Fruit fly (Drosophila melanogaster): ENCODE results near the gene Hsc20.

The Hsc20 gene

dm6 chr3L:16228659-16229205 is 4.2 kb upstream of the Hsc20 start, which contains the start of gene Tmx3 (continued):
- TF ChIP-seq CG7963 (GFP tag; IDR thresholded peaks at IDR 0.05; ENCODE audit: partially characterized antibody): no peak
- no peak for TF ChIP-seq eve (GFP tag; optimal IDR thresholded peaks at IDR 0.05)
- TF ChIP-seq fu2 (GFP tag; optimal IDR thresholded peaks at IDR 0.05): peak; percentile 44
- peak; percentile 92 for TF ChIP-seq stc (GFP tag; IDR thresholded peaks at IDR 0.05)
- TF ChIP-seq CG8290 (GFP tag; optimal IDR thresholded peaks at IDR 0.05): peak; percentile 83
- TF ChIP-seq CG8290 (tag; optimal IDR thresholded peaks at IDR 0.05): peak in 1 of 2 experiments; percentile 19
- TF ChIP-seq row (GFP tag; IDR thresholded peaks at IDR 0.05): peak; percentile 94
- peak; percentile 86 for TF ChIP-seq CG14667 (GFP tag; IDR thresholded peaks at IDR 0.05)
- TF ChIP-seq danr (GFP tag; IDR thresholded peaks at IDR 0.05): peak; percentile 77
- TF ChIP-seq ERR (GFP tag; optimal IDR thresholded peaks at IDR 0.05): no peak
- peak; percentile 88 for TF ChIP-seq CG4730 (GFP tag; IDR thresholded peaks at IDR 0.05)
- no peak for TF ChIP-seq ab (GFP tag; optimal IDR thresholded peaks at IDR 0.05)
- TF ChIP-seq CG8765 (GFP tag; IDR thresholded peaks at IDR 0.05): peak; percentile 77
- TF ChIP-seq chinmo (GFP tag; IDR thresholded peaks at IDR 0.05; ENCODE audit: partially characterized antibody): no peak
- TF ChIP-seq CG13287 (GFP tag; IDR thresholded peaks at IDR 0.05; ENCODE audit: partially characterized antibody): peak; percentile 17; the same call in 1 of the 2 replicates
- TF ChIP-seq CG10321 (GFP tag; IDR thresholded peaks at IDR 0.05): peak; percentile 55; the same call in 1 of the 2 replicates
- no peak for TF ChIP-seq repo (GFP tag; optimal IDR thresholded peaks at IDR 0.05)
- TF ChIP-seq CG2129 (GFP tag; IDR thresholded peaks at IDR 0.05; ENCODE audit: partially characterized antibody): no peak
- TF ChIP-seq CG13894 (tag; optimal IDR thresholded peaks at IDR 0.05): no peak
- no peak for TF ChIP-seq btn (GFP tag; optimal IDR thresholded peaks at IDR 0.05)
- TF ChIP-seq ewg (GFP tag; optimal IDR thresholded peaks at IDR 0.05): peak; percentile 70
- TF ChIP-seq tup (GFP tag; optimal IDR thresholded peaks at IDR 0.05): peak; percentile 40
- TF ChIP-seq CG14965 (GFP tag; optimal IDR thresholded peaks at IDR 0.05; ENCODE audit: borderline replicate concordance): no peak
- TF ChIP-seq CG6813 (GFP tag; optimal IDR thresholded peaks at IDR 0.05): peak; percentile 46
- TF ChIP-seq CG7357 (GFP tag; IDR thresholded peaks at IDR 0.05): peak; percentile 77
- TF ChIP-seq ro (GFP tag; IDR thresholded peaks at IDR 0.05): peak; percentile 85
- no peak for TF ChIP-seq BtbVII (GFP tag; optimal IDR thresholded peaks at IDR 0.05)
- peak; percentile 94 for TF ChIP-seq H2.0 (GFP tag; IDR thresholded peaks at IDR 0.05)
- TF ChIP-seq Myb (GFP tag; optimal IDR thresholded peaks at IDR 0.05): peak; percentile 20
- TF ChIP-seq Hmr (GFP tag; optimal IDR thresholded peaks at IDR 0.05): peak; percentile 87
- TF ChIP-seq Dfd (GFP tag; optimal IDR thresholded peaks at IDR 0.05): no peak
- TF ChIP-seq Ssrp (tag; optimal IDR thresholded peaks at IDR 0.05): peak; percentile 92
- TF ChIP-seq CG11093 (GFP tag; IDR thresholded peaks at IDR 0.05): peak; percentile 85
- TF ChIP-seq CG1647 (GFP tag; optimal IDR thresholded peaks at IDR 0.05): peak; percentile 39
- TF ChIP-seq Neu2 (GFP tag; optimal IDR thresholded peaks at IDR 0.05; ENCODE audit: borderline replicate concordance): no peak
- peak; percentile 84 for TF ChIP-seq CG9215 (GFP tag; IDR thresholded peaks at IDR 0.05)
- peak; percentile 72 for TF ChIP-seq dati (GFP tag; IDR thresholded peaks at IDR 0.05)
- TF ChIP-seq fd3F (GFP tag; optimal IDR thresholded peaks at IDR 0.05): peak; percentile 86
- TF ChIP-seq Hr39 (optimal IDR thresholded peaks at IDR 0.05): no peak
- TF ChIP-seq CG7786 (GFP tag; optimal IDR thresholded peaks at IDR 0.05): peak; percentile 38
- TF ChIP-seq Hsf (GFP tag; optimal IDR thresholded peaks at IDR 0.05): peak; percentile 70
- peak; percentile 54 for TF ChIP-seq CG2875 (GFP tag; optimal IDR thresholded peaks at IDR 0.05)
- TF ChIP-seq seq (GFP tag; IDR thresholded peaks at IDR 0.05): peak; percentile 58
- peak; percentile 64 for TF ChIP-seq lbe (GFP tag; optimal IDR thresholded peaks at IDR 0.05)
- peak; percentile 67 for TF ChIP-seq slou (GFP tag; optimal IDR thresholded peaks at IDR 0.05)
- TF ChIP-seq wdn (GFP tag; IDR thresholded peaks at IDR 0.05): peak; percentile 88
- TF ChIP-seq sob (GFP tag; IDR thresholded peaks at IDR 0.05): peak; percentile 95
- TF ChIP-seq CG13123 (GFP tag; optimal IDR thresholded peaks at IDR 0.05): peak; percentile 79
- no peak for TF ChIP-seq CG12219 (GFP tag; optimal IDR thresholded peaks at IDR 0.05)
- peak; percentile 67 for TF ChIP-seq CG17802 (tag; optimal IDR thresholded peaks at IDR 0.05)
- TF ChIP-seq C15 (GFP tag; IDR thresholded peaks at IDR 0.05): peak; percentile 76; the same call in 2 of the 3 replicates

Measured in whole organism, embryonic.